Fruit fly (Drosophila melanogaster) whole organism, embryonic: ENCODE results near the gene Acp36DE.

Experiments used
- ATbp ChIP-seq: fragments of 200-800 bp; sonication (Bioruptor generic); optimal IDR thresholded peaks from 2 replicates; lab custom pipeline; 2017; ENCODE audit warnings: missing biosample characterization, mild to moderate bottlenecking, missing genetic modification characterization, missing genetic modification reagents
- Ada2b ChIP-seq: fragments of 200-800 bp; sonication (Bioruptor generic); IDR thresholded peaks from 2 replicates; pipeline ENCODE4 v1.3.6; 2022; ENCODE audit warnings: missing biosample characterization, missing genetic modification characterization
- Atf-2 ChIP-seq: fragments of 200-800 bp; sonication (Bioruptor generic); optimal IDR thresholded peaks from 2 replicates; lab custom pipeline; 2016; ENCODE audit warnings: missing biosample characterization, missing genetic modification characterization
- Bdp1 ChIP-seq: fragments of 200-800 bp; sonication (Bioruptor generic); optimal IDR thresholded peaks from 3 replicates; lab custom pipeline; 2016; ENCODE audit warnings: missing biosample characterization, missing genetic modification characterization
- CG11247 ChIP-seq: fragments of 200-800 bp; sonication (Bioruptor generic); IDR thresholded peaks from 2 replicates; pipeline ENCODE4 v1.3.6; 2022; ENCODE audit warnings: missing biosample characterization, missing genetic modification characterization
- CG11695 ChIP-seq: fragments of 200-800 bp; sonication (Bioruptor generic); IDR thresholded peaks from 3 replicates; pipeline ENCODE4 v1.3.6; 2022; ENCODE audit warnings: missing biosample characterization, missing genetic modification characterization
- CG14667 ChIP-seq: fragments of 200-800 bp; sonication (Bioruptor generic); IDR thresholded peaks from 2 replicates; pipeline ENCODE4 v1.3.6; 2022; ENCODE audit warnings: missing biosample characterization, missing genetic modification characterization
- CG14965 ChIP-seq: fragments of 200-800 bp; sonication (Bioruptor generic); optimal IDR thresholded peaks from 2 replicates; lab custom pipeline; 2016; ENCODE audit warnings: missing biosample characterization, missing genetic modification characterization, borderline replicate concordance
- CG15073 ChIP-seq: fragments of 200-800 bp; sonication (Bioruptor generic); optimal IDR thresholded peaks from 2 replicates; lab custom pipeline; 2016; ENCODE audit warnings: missing biosample characterization, missing genetic modification characterization
- CG17568 ChIP-seq: fragments of 200-800 bp; sonication (Bioruptor generic); optimal IDR thresholded peaks from 2 replicates; lab custom pipeline; 2018; ENCODE audit warnings: missing biosample characterization, mild to moderate bottlenecking, missing genetic modification characterization, moderate library complexity
- CG32532 ChIP-seq: fragments of 200-800 bp; sonication (Bioruptor generic); IDR thresholded peaks from 2 replicates; pipeline ENCODE4 v1.3.6; 2022; ENCODE audit warnings: missing biosample characterization, missing genetic modification characterization
- CG4328 ChIP-seq: fragments of 200-800 bp; sonication (Bioruptor generic); optimal IDR thresholded peaks from 3 replicates; lab custom pipeline; 2017; ENCODE audit warnings: missing biosample characterization, missing genetic modification reagents, missing genetic modification characterization
- CG4424 ChIP-seq: fragments of 200-800 bp; sonication (Bioruptor generic); optimal IDR thresholded peaks from 3 replicates; lab custom pipeline; 2016; ENCODE audit warnings: missing biosample characterization, missing genetic modification characterization
- CG7556 ChIP-seq: fragments of 200-800 bp; sonication (Bioruptor generic); optimal IDR thresholded peaks from 2 replicates; lab custom pipeline; 2017; ENCODE audit warnings: missing biosample characterization, mild to moderate bottlenecking, missing genetic modification characterization
- CG7987 ChIP-seq: fragments of 200-800 bp; sonication (Bioruptor generic); optimal IDR thresholded peaks from 2 replicates; lab custom pipeline; 2018; ENCODE audit warnings: missing biosample characterization, mild to moderate bottlenecking, missing genetic modification characterization, moderate library complexity
- CG9609 ChIP-seq: fragments of 200-800 bp; sonication (Bioruptor generic); optimal IDR thresholded peaks from 3 replicates; lab custom pipeline; 2016; ENCODE audit warnings: missing biosample characterization, missing genetic modification characterization
- CHES-1-like ChIP-seq: fragments of 200-800 bp; sonication (Bioruptor generic); optimal IDR thresholded peaks from 2 replicates; lab custom pipeline; 2016; ENCODE audit warnings: missing biosample characterization, missing genetic modification characterization
- CrebB ChIP-seq: fragments of 200-800 bp; sonication (Bioruptor generic); optimal IDR thresholded peaks from 3 replicates; lab custom pipeline; 2018; ENCODE audit warnings: missing biosample characterization, mild to moderate bottlenecking, missing genetic modification characterization
- E2f2 ChIP-seq: fragments of 200-800 bp; sonication (Bioruptor generic); IDR thresholded peaks from 2 replicates; pipeline ENCODE4 v1.3.6; 2022; ENCODE audit warnings: missing biosample characterization, missing genetic modification characterization
- Fer3 ChIP-seq: fragments of 200-800 bp; sonication (Bioruptor generic); optimal IDR thresholded peaks from 2 replicates; lab custom pipeline; 2018; ENCODE audit warnings: missing biosample characterization, mild to moderate bottlenecking, missing genetic modification characterization, moderate library complexity
- HLH3B ChIP-seq: fragments of 200-800 bp; sonication (Bioruptor generic); IDR thresholded peaks from 2 replicates; pipeline ENCODE4 v1.3.6; 2022; ENCODE audit warnings: missing biosample characterization, missing genetic modification characterization
- Hsf ChIP-seq: fragments of 200-800 bp; sonication (Bioruptor generic); optimal IDR thresholded peaks from 3 replicates; lab custom pipeline; 2016; ENCODE audit warnings: missing biosample characterization, missing genetic modification characterization
- MBD-R2 ChIP-seq: fragments of 200-800 bp; sonication (Bioruptor generic); IDR thresholded peaks from 2 replicates; pipeline ENCODE4 v1.3.6; 2022; ENCODE audit warnings: missing biosample characterization, missing genetic modification characterization
- MTF-1 ChIP-seq: fragments of 200-800 bp; sonication (Bioruptor generic); optimal IDR thresholded peaks from 2 replicates; lab custom pipeline; 2018; ENCODE audit warnings: missing biosample characterization, mild to moderate bottlenecking, missing genetic modification characterization, borderline replicate concordance
- Med ChIP-seq: fragments of 200-800 bp; sonication (Bioruptor generic); peaks from one replicate; lab custom pipeline; 2016; ENCODE audit warnings: missing biosample characterization, missing genetic modification characterization, mild to moderate bottlenecking, inconsistent platforms, moderate library complexity
- Meics ChIP-seq: fragments of 200-800 bp; sonication (Bioruptor generic); optimal IDR thresholded peaks from 2 replicates; lab custom pipeline; 2017; ENCODE audit warnings: missing biosample characterization, mild to moderate bottlenecking, missing genetic modification characterization
- PHDP ChIP-seq: fragments of 200-800 bp; sonication (Bioruptor generic); optimal IDR thresholded peaks from 3 replicates; lab custom pipeline; 2018; ENCODE audit warnings: missing biosample characterization, mild to moderate bottlenecking, missing genetic modification characterization, moderate library complexity
- Side ChIP-seq: fragments of 200-800 bp; sonication (Bioruptor generic); optimal IDR thresholded peaks from 2 replicates; lab custom pipeline; 2016; ENCODE audit warnings: missing biosample characterization, missing genetic modification characterization
- Sry-β ChIP-seq: fragments of 200-800 bp; sonication (Bioruptor generic); optimal IDR thresholded peaks from 2 replicates; lab custom pipeline; 2018; ENCODE audit warnings: missing biosample characterization, mild to moderate bottlenecking, missing genetic modification characterization, moderate library complexity
- Xbp1 ChIP-seq: fragments of 200-800 bp; sonication (Bioruptor generic); optimal IDR thresholded peaks from 3 replicates; lab custom pipeline; 2016; ENCODE audit warnings: missing biosample characterization, mild to moderate bottlenecking, missing genetic modification characterization
- bab2 ChIP-seq: fragments of 200-800 bp; sonication (Bioruptor generic); optimal IDR thresholded peaks from 2 replicates; lab custom pipeline; 2016; ENCODE audit warnings: missing biosample characterization, missing genetic modification characterization
- chif ChIP-seq, 2 experiments: fragments of 200-800 bp; sonication (Bioruptor generic); optimal IDR thresholded peaks; 3 replicates each; lab custom pipeline; 2016; ENCODE audit warnings: missing biosample characterization in 2 of 2, missing genetic modification characterization in 2 of 2
- chinmo ChIP-seq: fragments of 200-800 bp; sonication (Bioruptor generic); IDR thresholded peaks from 4 replicates; pipeline ENCODE4 v1.3.6; 2022; ENCODE audit warnings: missing biosample characterization, missing genetic modification characterization; ENCODE audit not compliant: partially characterized antibody
- gcm2 ChIP-seq: fragments of 200-800 bp; sonication (Bioruptor generic); optimal IDR thresholded peaks from 2 replicates; lab custom pipeline; 2016; ENCODE audit warnings: missing biosample characterization, missing genetic modification characterization
- gem ChIP-seq: fragments of 200-800 bp; sonication (Bioruptor generic); optimal IDR thresholded peaks from 2 replicates; lab custom pipeline; 2019; ENCODE audit warnings: missing biosample characterization, mild to moderate bottlenecking, missing genetic modification characterization, moderate library complexity
- inv ChIP-seq: fragments of 200-800 bp; sonication (Bioruptor generic); IDR thresholded peaks from 2 replicates; pipeline ENCODE4 v1.3.6; 2022; ENCODE audit warnings: missing biosample characterization, missing genetic modification characterization; ENCODE audit not compliant: partially characterized antibody
- knrl ChIP-seq: fragments of 200-800 bp; sonication (Bioruptor generic); IDR thresholded peaks from 3 replicates; pipeline ENCODE4 v1.3.6; 2022; ENCODE audit warnings: missing biosample characterization, missing genetic modification characterization; ENCODE audit not compliant: partially characterized antibody
- nerfin-1 ChIP-seq: fragments of 200-800 bp; sonication (Bioruptor generic); optimal IDR thresholded peaks from 3 replicates; lab custom pipeline; 2019; ENCODE audit warnings: missing biosample characterization, mild to moderate bottlenecking, missing genetic modification characterization, moderate library complexity
- nerfin-2 ChIP-seq: fragments of 200-800 bp; sonication (Bioruptor generic); IDR thresholded peaks from 2 replicates; pipeline ENCODE4 v1.3.6; 2022; ENCODE audit warnings: missing biosample characterization, missing genetic modification characterization; ENCODE audit not compliant: partially characterized antibody
- oc ChIP-seq: fragments of 200-800 bp; sonication (Bioruptor generic); optimal IDR thresholded peaks from 2 replicates; lab custom pipeline; 2018; ENCODE audit warnings: missing biosample characterization, mild to moderate bottlenecking, missing genetic modification characterization, moderate library complexity
- p53 ChIP-seq: fragments of 200-800 bp; sonication (Bioruptor generic); optimal IDR thresholded peaks from 2 replicates; lab custom pipeline; 2016; ENCODE audit warnings: missing biosample characterization, missing genetic modification characterization
- pnt ChIP-seq: fragments of 200-800 bp; sonication (Bioruptor generic); optimal IDR thresholded peaks from 3 replicates; lab custom pipeline; 2016; ENCODE audit warnings: missing biosample characterization, missing genetic modification characterization
- row ChIP-seq: fragments of 200-800 bp; sonication (Bioruptor generic); IDR thresholded peaks from 3 replicates; pipeline ENCODE4 v1.3.6; 2022; ENCODE audit warnings: missing biosample characterization, missing genetic modification characterization
- sd ChIP-seq: fragments of 200-800 bp; sonication (Bioruptor generic); optimal IDR thresholded peaks from 3 replicates; lab custom pipeline; 2018; ENCODE audit warnings: missing biosample characterization, mild to moderate bottlenecking, missing genetic modification characterization, moderate library complexity
- sens ChIP-seq: fragments of 200-800 bp; sonication (Bioruptor generic); peaks from one replicate; lab custom pipeline; 2016; ENCODE audit warnings: missing biosample characterization, missing genetic modification characterization
- stc ChIP-seq: fragments of 200-800 bp; sonication (Bioruptor generic); IDR thresholded peaks from 2 replicates; pipeline ENCODE4 v1.3.6; 2022; ENCODE audit warnings: missing biosample characterization, missing genetic modification characterization
- toy ChIP-seq: fragments of 200-800 bp; sonication (Bioruptor generic); IDR thresholded peaks from 2 replicates; pipeline ENCODE4 v1.3.6; 2022; ENCODE audit warnings: missing biosample characterization, missing genetic modification characterization
- wek ChIP-seq: fragments of 200-800 bp; sonication (Bioruptor generic); optimal IDR thresholded peaks from 3 replicates; lab custom pipeline; 2018; ENCODE audit warnings: missing biosample characterization, mild to moderate bottlenecking, missing genetic modification characterization, moderate library complexity

Acp36DE gene

dm6 chr2L:18319577-18320316 lies 39.1 kb downstream of the Acp36DE start, which contains the start of gene Fas3 (continued):
- TF ChIP-seq MTF-1 (GFP tag; lab: Kevin White, UChicago) = peak; percentile 34
- TF ChIP-seq Atf-2 (GFP tag; lab: Kevin White, UChicago) = no peak
- TF ChIP-seq inv (GFP tag; lab: Robert Waterston, UW) = no peak
- TF ChIP-seq CrebB = peak; percentile 26
- TF ChIP-seq Med (GFP tag; lab: Kevin White, UChicago) = peak; percentile 93
- no peak for TF ChIP-seq Ada2b (GFP tag; lab: Robert Waterston, UW)
- TF ChIP-seq CG4328 = no peak
- TF ChIP-seq nerfin-1 (tag; lab: Kevin White, UChicago) = peak; percentile 21
- TF ChIP-seq gem = peak; percentile 33
- TF ChIP-seq pnt (GFP tag; lab: Kevin White, UChicago) = no peak
- no peak; the same call in 2 of the 3 replicates for TF ChIP-seq row (GFP tag; lab: Robert Waterston, UW)
- no peak for TF ChIP-seq p53
- peak; percentile 20 for TF ChIP-seq CHES-1-like
- no peak for TF ChIP-seq Fer3 (tag; lab: Kevin White, UChicago)
- TF ChIP-seq CG14667 (GFP tag; lab: Robert Waterston, UW) = no peak
- TF ChIP-seq wek (GFP tag; lab: Kevin White, UChicago) = peak; percentile 51
- no peak for TF ChIP-seq gcm2
- TF ChIP-seq CG14965 = no peak
- peak; percentile 81 for TF ChIP-seq sd (tag; lab: Kevin White, UChicago)
- TF ChIP-seq CG9609 = no peak
- TF ChIP-seq oc (tag; lab: Kevin White, UChicago) = peak; percentile 60
- TF ChIP-seq CG17568 (GFP tag; lab: Kevin White, UChicago) = peak; percentile 3
- TF ChIP-seq Xbp1 (GFP tag; lab: Kevin White, UChicago) = no peak
- TF ChIP-seq HLH3B (GFP tag; lab: Robert Waterston, UW) = 0 out of 2 replicates have a peak, but pooled peaks have one; percentile 10
- TF ChIP-seq CG11247 = no peak
- TF ChIP-seq CG15073 (GFP tag; lab: Kevin White, UChicago) = no peak
- TF ChIP-seq CG7987 (GFP tag; lab: Kevin White, UChicago) = no peak
- TF ChIP-seq CG11695 (GFP tag; lab: Robert Waterston, UW) = 0 out of 3 replicates have a peak, but pooled peaks have one; percentile 7
- no peak for TF ChIP-seq Bdp1 (GFP tag; lab: Kevin White, UChicago)
- TF ChIP-seq ATbp = no peak
- TF ChIP-seq toy (GFP tag; lab: Robert Waterston, UW) = no peak
- peak; percentile 92 for TF ChIP-seq sens
- no peak for TF ChIP-seq chif (GFP tag; optimal IDR thresholded peaks at IDR 0.05; lab: Kevin White, UChicago)
- TF ChIP-seq CG32532 (GFP tag; lab: Robert Waterston, UW) = 0 out of 2 replicates have a peak, but pooled peaks have one; percentile 33
- no peak for TF ChIP-seq nerfin-2 (GFP tag; lab: Robert Waterston, UW)
- TF ChIP-seq Side = peak; percentile 50
- 0 out of 2 replicates have a peak, but pooled peaks have one; percentile 22 for TF ChIP-seq E2f2
- no peak for TF ChIP-seq bab2 (GFP tag; lab: Kevin White, UChicago)
- 0 out of 2 replicates have a peak, but pooled peaks have one; percentile 17 for TF ChIP-seq MBD-R2 (GFP tag; lab: Robert Waterston, UW)
- TF ChIP-seq Meics (GFP tag; lab: Kevin White, UChicago) = peak; percentile 17
- peak; percentile 46; the same call in 2 of the 3 replicates for TF ChIP-seq knrl (GFP tag; lab: Robert Waterston, UW)
- TF ChIP-seq PHDP (tag; lab: Kevin White, UChicago) = peak; percentile 35
- TF ChIP-seq Sry-β = no peak
- TF ChIP-seq Hsf (GFP tag; lab: Kevin White, UChicago) = no peak
- peak; percentile 93; the same call in 2 of the 4 replicates for TF ChIP-seq chinmo (GFP tag; lab: Robert Waterston, UW)
- TF ChIP-seq CG4424 (GFP tag; lab: Kevin White, UChicago) = peak; percentile 44
- TF ChIP-seq CG7556 = peak; percentile 2
- TF ChIP-seq stc (GFP tag; lab: Robert Waterston, UW) = 0 out of 2 replicates have a peak, but pooled peaks have one; percentile 7
